ENCODE assay signal across 8 worm cellular contexts in the genomic region with DNA sequence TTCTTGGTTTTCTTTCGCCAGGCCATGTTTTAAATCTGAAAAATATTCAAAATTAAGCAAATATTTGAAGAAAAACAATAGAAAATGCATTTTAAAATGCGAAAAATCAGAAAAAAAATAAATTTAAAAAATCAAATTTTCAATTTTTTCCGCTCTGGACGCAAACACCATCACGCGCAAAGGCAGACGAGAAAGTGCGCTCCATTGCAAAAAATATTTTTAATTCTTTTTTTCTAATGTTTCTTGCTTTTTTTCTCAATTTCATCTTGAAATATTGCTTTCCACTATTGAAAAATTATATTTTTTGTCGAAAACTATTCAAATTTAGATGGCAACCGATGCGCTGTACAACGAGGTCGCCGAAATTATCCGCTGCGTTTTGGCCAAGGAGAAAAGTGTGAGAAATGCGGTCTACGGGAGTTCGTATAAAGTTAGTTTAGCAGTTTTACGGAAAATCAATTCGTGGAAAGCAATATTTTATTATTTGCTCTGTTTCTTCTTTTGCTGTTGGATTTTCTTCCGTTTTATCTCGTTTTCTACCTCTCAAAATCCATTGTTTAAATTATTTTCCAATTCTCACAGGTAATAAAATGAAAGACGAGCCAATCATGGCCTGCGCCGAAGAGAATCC.
TF ChIP-seq lines count a peak whose summit lies in the region.

TSS of gene pole-4 (minus strand) at position 35 of the 631 bp plus-strand sequence.
TSS of gene nsun-5 (plus strand) at position 298 of the 631 bp plus-strand sequence.
TSS of gene metl-2 (plus strand) at position 581 of the 631 bp plus-strand sequence.

TF ChIP-seq in whole organism, L1 larva, 84 proteins besides CTCF, POLR2A, EP300 and RAD21 (continues in another document):
- TF ChIP-seq nhr-76 (tag; optimal IDR thresholded peaks at IDR 0.05; lab: Kevin White, UChicago) (no peak), aly-2 (tag; optimal IDR thresholded peaks at IDR 0.05; lab: Kevin White, UChicago) (no peak), fkh-10 (GFP tag; optimal IDR thresholded peaks at IDR 0.05; lab: Kevin White, UChicago) (no peak), lin-14 (GFP tag; optimal IDR thresholded peaks at IDR 0.05; lab: Kevin White, UChicago) (no peak), mef-2 (tag; optimal IDR thresholded peaks at IDR 0.05; lab: Kevin White, UChicago) (no peak), dsc-1 (tag; optimal IDR thresholded peaks at IDR 0.05; lab: Kevin White, UChicago) (peak; percentile 27), nhr-84 (tag; optimal IDR thresholded peaks at IDR 0.05; lab: Kevin White, UChicago) (no peak), snpc-4 (tag; optimal IDR thresholded peaks at IDR 0.05; lab: Kevin White, UChicago) (peak; percentile 72), unc-98 (GFP tag; IDR thresholded peaks at IDR 0.05; lab: Robert Waterston, UW) (no peak), unc-30 (tag; optimal IDR thresholded peaks at IDR 0.05; lab: Kevin White, UChicago) (no peak), mep-1 (tag; optimal IDR thresholded peaks at IDR 0.05; lab: Kevin White, UChicago) (peak; percentile 75)

TF ChIP-seq in whole organism, L2 larva, 48 proteins besides CTCF, POLR2A, EP300 and RAD21 (continues in another document):
- TF ChIP-seq snpc-4 (tag; optimal IDR thresholded peaks at IDR 0.05; lab: Kevin White, UChicago) (peak; percentile 55), mdl-1 (tag; optimal IDR thresholded peaks at IDR 0.05; lab: Kevin White, UChicago) (no peak), skn-1 (tag; optimal IDR thresholded peaks at IDR 0.05; lab: Kevin White, UChicago) (no peak), ZK546.5 (tag; optimal IDR thresholded peaks at IDR 0.05; lab: Kevin White, UChicago) (no peak), lsy-2 (tag; optimal IDR thresholded peaks at IDR 0.05; lab: Kevin White, UChicago) (peak in 1 of 2 experiments; percentile 73), elt-3 (tag; optimal IDR thresholded peaks at IDR 0.05; lab: Kevin White, UChicago) (no peak), Y55F3AM.14 (GFP tag; optimal IDR thresholded peaks at IDR 0.05; lab: Kevin White, UChicago) (no peak), unc-55 (GFP tag; optimal IDR thresholded peaks at IDR 0.05; lab: Kevin White, UChicago) (peak; percentile 78), fos-1 (tag; optimal IDR thresholded peaks at IDR 0.05; lab: Kevin White, UChicago) (peak; percentile 7), elt-1 (tag; optimal IDR thresholded peaks at IDR 0.05; lab: Kevin White, UChicago) (no peak)

TF ChIP-seq in whole organism, L3 larva, 47 proteins besides CTCF, POLR2A, EP300 and RAD21 (continues in another document):
- TF ChIP-seq ZK546.5 (tag; optimal IDR thresholded peaks at IDR 0.05; lab: Kevin White, UChicago) (no peak), snpc-4 (tag; optimal IDR thresholded peaks at IDR 0.05; lab: Kevin White, UChicago) (peak; percentile 70), unc-39 (tag; optimal IDR thresholded peaks at IDR 0.05; lab: Kevin White, UChicago) (no peak), elt-3 (tag; optimal IDR thresholded peaks at IDR 0.05; lab: Kevin White, UChicago) (no peak), nhr-12 (tag; optimal IDR thresholded peaks at IDR 0.05; lab: Kevin White, UChicago) (no peak), sea-2 (GFP tag; optimal IDR thresholded peaks at IDR 0.05; lab: Kevin White, UChicago) (no peak), eor-1 (tag; optimal IDR thresholded peaks at IDR 0.05; lab: Kevin White, UChicago) (no peak), fkh-2 (tag; optimal IDR thresholded peaks at IDR 0.05; lab: Kevin White, UChicago) (no peak), zag-1 (tag; optimal IDR thresholded peaks at IDR 0.05; lab: Kevin White, UChicago) (no peak), ceh-16 (tag; optimal IDR thresholded peaks at IDR 0.05; lab: Kevin White, UChicago) (no peak), jun-1 (tag; optimal IDR thresholded peaks at IDR 0.05; lab: Kevin White, UChicago) (no peak)

TF ChIP-seq in whole organism, L4 larva, 104 proteins besides CTCF, POLR2A, EP300 and RAD21 (continues in another document):
- TF ChIP-seq Y5F2A.4 (GFP tag; optimal IDR thresholded peaks at IDR 0.05; lab: Kevin White, UChicago) (no peak), nhr-102 (tag; optimal IDR thresholded peaks at IDR 0.05; lab: Kevin White, UChicago) (no peak), F26F4.8 (GFP tag; conservative IDR thresholded peaks at IDR 0.05; lab: Robert Waterston, UW) (no peak), Y105C5A.15 (GFP tag; IDR thresholded peaks at IDR 0.05; lab: Robert Waterston, UW) (no peak), duxl-1 (tag; optimal IDR thresholded peaks at IDR 0.05; lab: Kevin White, UChicago; ENCODE audit: poor library complexity) (no peak), fkh-10 (GFP tag; optimal IDR thresholded peaks at IDR 0.05; lab: Kevin White, UChicago) (peak; percentile 11), nhr-6 (tag; optimal IDR thresholded peaks at IDR 0.05; lab: Kevin White, UChicago) (peak; percentile 39), R02D3.7 (tag; optimal IDR thresholded peaks at IDR 0.05; lab: Kevin White, UChicago) (no peak), hmg-1.1 (GFP tag; IDR thresholded peaks at IDR 0.05; lab: Robert Waterston, UW) (no peak), pha-4 (GFP tag; IDR thresholded peaks at IDR 0.05; lab: Robert Waterston, UW) (no peak), pha-4 (tag; optimal IDR thresholded peaks at IDR 0.05; lab: Kevin White, UChicago) (no peak)

TF ChIP-seq in whole organism, early embryonic, 17 proteins besides CTCF, POLR2A, EP300 and RAD21:
- TF ChIP-seq scrt-1 (GFP tag; IDR thresholded peaks at IDR 0.05; lab: Robert Waterston, UW) (no peak), hmbx-1 (tag; optimal IDR thresholded peaks at IDR 0.05; lab: Kevin White, UChicago) (no peak), F13C5.2 (tag; optimal IDR thresholded peaks at IDR 0.05; lab: Kevin White, UChicago) (peak; percentile 5)

TF ChIP-seq in whole organism, late embryonic, 69 proteins besides CTCF, POLR2A, EP300 and RAD21:
- peak; percentile 6 for TF ChIP-seq nfya-1 (tag; optimal IDR thresholded peaks at IDR 0.05; lab: Kevin White, UChicago)
- peak; percentile 32 for TF ChIP-seq ceh-31 (tag; optimal IDR thresholded peaks at IDR 0.05; lab: Kevin White, UChicago)
- TF ChIP-seq unc-42 (tag; optimal IDR thresholded peaks at IDR 0.05; lab: Kevin White, UChicago): peak; percentile 77
- no peak for TF ChIP-seq elt-4 (tag; optimal IDR thresholded peaks at IDR 0.05; lab: Kevin White, UChicago)
- TF ChIP-seq ceh-48 (tag; optimal IDR thresholded peaks at IDR 0.05; lab: Kevin White, UChicago): no peak
- peak; percentile 13 for TF ChIP-seq tbx-2 (tag; optimal IDR thresholded peaks at IDR 0.05; lab: Kevin White, UChicago)
TF ChIP-seq in whole organism, late embryonic: peak in this region for 4.

TF ChIP-seq in whole organism, mixed stage, embryonic, 35 proteins besides CTCF, POLR2A, EP300 and RAD21:
- TF ChIP-seq mls-2 (tag; optimal IDR thresholded peaks at IDR 0.05; lab: Kevin White, UChicago): no peak
- TF ChIP-seq ces-1 (GFP tag; optimal IDR thresholded peaks at IDR 0.05; lab: Kevin White, UChicago): peak; percentile 75
- TF ChIP-seq snpc-4 (tag; optimal IDR thresholded peaks at IDR 0.05; lab: Kevin White, UChicago): no peak
- TF ChIP-seq cnd-1 (tag; optimal IDR thresholded peaks at IDR 0.05; lab: Kevin White, UChicago): no peak
- no peak for TF ChIP-seq bed-3 (GFP tag; optimal IDR thresholded peaks at IDR 0.05; lab: Kevin White, UChicago)
- TF ChIP-seq mep-1 (tag; optimal IDR thresholded peaks at IDR 0.05; lab: Kevin White, UChicago): peak; percentile 14
- no peak for TF ChIP-seq unc-120 (tag; optimal IDR thresholded peaks at IDR 0.05; lab: Kevin White, UChicago; ENCODE audit: poor library complexity, severe bottlenecking)
- TF ChIP-seq lsy-2 (tag; optimal IDR thresholded peaks at IDR 0.05; lab: Kevin White, UChicago): peak; percentile 70

TF ChIP-seq in whole organism, young adult, 124 proteins besides CTCF, POLR2A, EP300 and RAD21 (continues in another document):
- TF ChIP-seq madf-10 (tag; optimal IDR thresholded peaks at IDR 0.05; lab: Kevin White, UChicago) (no peak), Y95B8A.8 (GFP tag; IDR thresholded peaks at IDR 0.05; lab: Robert Waterston, UW) (no peak), ccch-3 (GFP tag; optimal IDR thresholded peaks at IDR 0.05; lab: Kevin White, UChicago) (no peak), nhr-27 (tag; optimal IDR thresholded peaks at IDR 0.05; lab: Kevin White, UChicago) (no peak), B0261.1 (tag; optimal IDR thresholded peaks at IDR 0.05; lab: Kevin White, UChicago) (no peak), egl-44 (GFP tag; IDR thresholded peaks at IDR 0.05; lab: Robert Waterston, UW) (no peak), F49E8.2 (tag; optimal IDR thresholded peaks at IDR 0.05; lab: Kevin White, UChicago; ENCODE audit: insufficient read depth) (no peak), D2030.7 (GFP tag; IDR thresholded peaks at IDR 0.05; lab: Robert Waterston, UW) (no peak; the same call in 1 of the 2 replicates), C06A6.2 (GFP tag; conservative IDR thresholded peaks at IDR 0.05; lab: Robert Waterston, UW) (no peak), aptf-2 (GFP tag; conservative IDR thresholded peaks at IDR 0.05; lab: Robert Waterston, UW) (no peak), akir-1 (GFP tag; optimal IDR thresholded peaks at IDR 0.05; lab: Kevin White, UChicago) (no peak), hmg-1.2 (GFP tag; IDR thresholded peaks at IDR 0.05; lab: Robert Waterston, UW) (no peak), lin-35 (GFP tag; optimal IDR thresholded peaks at IDR 0.05; lab: Kevin White, UChicago) (peak in 1 of 3 experiments; percentile 39), ztf-18 (tag; optimal IDR thresholded peaks at IDR 0.05; lab: Kevin White, UChicago) (no peak), B0336.3 (GFP tag; IDR thresholded peaks at IDR 0.05; lab: Robert Waterston, UW) (no peak), egrh-3 (GFP tag; IDR thresholded peaks at IDR 0.05; lab: Robert Waterston, UW) (no peak), Y67H2A.10 (GFP tag; conservative IDR thresholded peaks at IDR 0.05; lab: Robert Waterston, UW) (no peak), dpl-1 (GFP tag; optimal IDR thresholded peaks at IDR 0.05; lab: Kevin White, UChicago) (peak; percentile 26), hlh-12 (tag; optimal IDR thresholded peaks at IDR 0.05; lab: Kevin White, UChicago) (no peak), nfya-2 (GFP tag; IDR thresholded peaks at IDR 0.05; lab: Robert Waterston, UW) (no peak), F33H1.4 (GFP tag; IDR thresholded peaks at IDR 0.05; lab: Robert Waterston, UW) (no peak), C17E4.6 (GFP tag; IDR thresholded peaks at IDR 0.05; lab: Robert Waterston, UW) (no peak), F23B12.7 (tag; optimal IDR thresholded peaks at IDR 0.05; lab: Kevin White, UChicago; ENCODE audit: insufficient read depth) (peak; percentile 69), lsy-27 (tag; optimal IDR thresholded peaks at IDR 0.05; lab: Kevin White, UChicago; ENCODE audit: borderline replicate concordance, insufficient read depth) (no peak), lsl-1 (GFP tag; optimal IDR thresholded peaks at IDR 0.05; lab: Kevin White, UChicago) (peak; percentile 20), sptf-2 (GFP tag; optimal IDR thresholded peaks at IDR 0.05; lab: Kevin White, UChicago) (no peak), hsf-1 (GFP tag; IDR thresholded peaks at IDR 0.05; lab: Robert Waterston, UW) (no peak), lin-26 (GFP tag; IDR thresholded peaks at IDR 0.05; lab: Robert Waterston, UW) (no peak), sea-2 (GFP tag; IDR thresholded peaks at IDR 0.05; lab: Robert Waterston, UW) (no peak), mcd-1 (GFP tag; IDR thresholded peaks at IDR 0.05; lab: Robert Waterston, UW) (peak; percentile 83)
